Fruit fly (Drosophila melanogaster) Kc167 (cell line): Measurements from ENCODE around the gene CG43896.

Experiments
- Myc ChIP-seq: fragments of >200 bp; optimal IDR thresholded peaks from 2 replicates; lab custom pipeline; 2017; ENCODE audit warnings: missing external identifiers
- Sin3A ChIP-seq: fragments of >200 bp; optimal IDR thresholded peaks from 2 replicates; lab custom pipeline; 2018; ENCODE audit warnings: missing external identifiers
- h ChIP-seq: fragments of >200 bp; optimal IDR thresholded peaks from 3 replicates; lab custom pipeline; 2018; ENCODE audit warnings: missing external identifiers
- psq ChIP-seq: fragments of >200 bp; optimal IDR thresholded peaks from 2 replicates; lab custom pipeline; 2017; ENCODE audit warnings: missing external identifiers
- ttk ChIP-seq: sonication (Bioruptor generic); optimal IDR thresholded peaks from 2 replicates; lab custom pipeline; 2017; ENCODE audit warnings: missing external identifiers

DNA sequence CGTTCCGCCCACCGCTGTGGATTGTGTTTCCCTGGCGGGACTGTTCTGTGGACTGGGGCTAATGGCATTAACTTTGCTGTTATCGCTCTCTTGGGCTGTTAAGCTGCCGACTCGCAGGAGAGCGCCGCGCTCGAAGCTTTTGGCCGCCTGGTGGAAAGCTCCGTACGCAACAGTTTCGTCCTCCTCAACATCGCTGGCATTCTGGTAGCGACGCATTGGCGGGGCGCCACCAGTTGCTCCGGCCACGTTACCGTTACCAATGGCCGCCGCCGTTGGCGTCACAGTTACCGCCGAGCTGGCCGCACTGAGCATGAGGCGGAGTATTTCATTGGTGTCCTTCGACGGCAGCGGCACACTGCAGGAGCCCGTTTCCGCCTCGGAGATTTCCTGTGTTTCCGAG lies 38.6 kb upstream of the CG43896 start:
- TF ChIP-seq Sin3A (lab: Kevin White, UChicago) (no peak), Myc (no peak), psq (lab: Kevin White, UChicago) (no peak), h (lab: Kevin White, UChicago) (no peak), ttk (lab: Kevin White, UChicago) (no peak)
